Worm (Caenorhabditis elegans) whole organism, mixed stage, embryonic: ENCODE results near the gene faah-4.

ENCODE experiments used
- bed-3 ChIP-seq: fragments of 200-800 bp; sonication (Bioruptor generic); optimal IDR thresholded peaks from 3 replicates; lab custom pipeline; 2018; ENCODE audit warnings: mild to moderate bottlenecking, missing genetic modification characterization, moderate library complexity, missing compliant biosample characterization
- ces-1 ChIP-seq: fragments of 150-350 bp; optimal IDR thresholded peaks from 2 replicates; lab custom pipeline; 2014; ENCODE audit warnings: missing biosample characterization, missing genetic modification reagents, missing genetic modification characterization
- lin-13 ChIP-seq: fragments of 150-350 bp; optimal IDR thresholded peaks from 2 replicates; lab custom pipeline; 2014; ENCODE audit warnings: missing biosample characterization, missing genetic modification characterization
- mep-1 ChIP-seq: fragments of 150-350 bp; optimal IDR thresholded peaks from 2 replicates; lab custom pipeline; 2017; ENCODE audit warnings: missing biosample characterization, missing genetic modification reagents, missing genetic modification characterization, inconsistent platforms
- nhr-12 ChIP-seq: fragments of 150-350 bp; optimal IDR thresholded peaks from 2 replicates; lab custom pipeline; 2014; ENCODE audit warnings: missing biosample characterization, missing genetic modification characterization
- nhr-28 ChIP-seq: fragments of 150-350 bp; optimal IDR thresholded peaks from 2 replicates; lab custom pipeline; 2014; ENCODE audit warnings: missing biosample characterization, missing genetic modification characterization
- nhr-76 ChIP-seq: sonication (generic microtip); optimal IDR thresholded peaks from 2 replicates; lab custom pipeline; 2017; ENCODE audit warnings: missing biosample characterization, missing genetic modification characterization
- pha-4 ChIP-seq: fragments of 150-350 bp; optimal IDR thresholded peaks from 2 replicates; lab custom pipeline; 2018; ENCODE audit warnings: missing biosample characterization, missing genetic modification reagents, missing genetic modification characterization
- snpc-4 ChIP-seq: fragments of 150-350 bp; optimal IDR thresholded peaks from 2 replicates; lab custom pipeline; 2014; ENCODE audit warnings: missing biosample characterization, missing genetic modification characterization
- sptf-1 ChIP-seq: sonication (generic microtip); optimal IDR thresholded peaks from 2 replicates; lab custom pipeline; 2017; ENCODE audit warnings: mild to moderate bottlenecking, missing genetic modification characterization, moderate library complexity, missing compliant biosample characterization
- unc-120 ChIP-seq: sonication (generic microtip); optimal IDR thresholded peaks from 2 replicates; lab custom pipeline; 2017; ENCODE audit warnings: missing genetic modification characterization, missing compliant biosample characterization; ENCODE audit not compliant: poor library complexity, severe bottlenecking
- unc-39 ChIP-seq: fragments of 150-350 bp; optimal IDR thresholded peaks from 2 replicates; lab custom pipeline; 2014; ENCODE audit warnings: missing biosample characterization, missing genetic modification characterization
- unc-62 ChIP-seq: fragments of 150-350 bp; optimal IDR thresholded peaks from 2 replicates; lab custom pipeline; 2014; ENCODE audit warnings: missing biosample characterization, missing genetic modification reagents, missing genetic modification characterization
- ztf-11 ChIP-seq: fragments of 150-350 bp; optimal IDR thresholded peaks from 2 replicates; lab custom pipeline; 2014; ENCODE audit warnings: missing biosample characterization, missing genetic modification characterization

ce11 chrIII:11874242-11874641 is 35.4 kb downstream of the faah-4 start:
- no peak for TF ChIP-seq pha-4 (tag; lab: Kevin White, UChicago)
- TF ChIP-seq nhr-28 (tag; lab: Kevin White, UChicago) = no peak
- no peak for TF ChIP-seq ces-1 (GFP tag; lab: Kevin White, UChicago)
- no peak for TF ChIP-seq lin-13 (tag; lab: Kevin White, UChicago)
- TF ChIP-seq unc-39 (tag; lab: Kevin White, UChicago) = no peak
- no peak for TF ChIP-seq snpc-4 (tag; lab: Kevin White, UChicago)
- no peak for TF ChIP-seq sptf-1
- TF ChIP-seq unc-62 (GFP tag; lab: Kevin White, UChicago) = no peak
- no peak for TF ChIP-seq nhr-76
- no peak for TF ChIP-seq unc-120 (tag; lab: Kevin White, UChicago)
- TF ChIP-seq mep-1 (tag; lab: Kevin White, UChicago) = no peak
- no peak for TF ChIP-seq ztf-11 (tag; lab: Kevin White, UChicago)
- TF ChIP-seq nhr-12 (tag; lab: Kevin White, UChicago) = no peak
- no peak for TF ChIP-seq bed-3 (GFP tag; lab: Kevin White, UChicago)
